Worm (Caenorhabditis elegans): ENCODE results near the gene C29A12.6.
A peak's percentile ranks its signal among the peaks of the same experiment; 100 is the strongest.

C29A12.6 gene

DNA sequence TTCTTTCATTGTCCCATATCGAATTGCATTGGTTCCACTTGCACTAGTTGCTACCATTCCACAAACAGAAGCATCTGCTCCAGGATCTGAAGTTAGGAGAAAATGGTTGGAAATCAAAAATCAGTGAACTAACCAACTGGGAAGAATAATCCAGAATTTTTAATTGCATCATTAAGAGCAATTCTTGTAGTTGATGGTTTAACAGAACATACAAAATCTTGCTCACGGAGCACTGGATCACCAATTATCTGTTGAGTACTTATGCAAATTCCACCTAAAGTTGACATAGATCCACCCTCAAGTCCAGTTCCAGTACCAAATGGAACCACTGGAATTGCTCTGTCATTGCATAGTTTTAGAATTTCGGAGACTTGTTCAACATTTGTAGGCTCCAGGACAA, 42.8 kb downstream of the C29A12.6 start:
- TF ChIP-seq dao-5 (tag; optimal IDR thresholded peaks at IDR 0.05) = no peak
- TF ChIP-seq W03F9.2 (tag; optimal IDR thresholded peaks at IDR 0.05) = no peak
- TF ChIP-seq him-1 (tag; optimal IDR thresholded peaks at IDR 0.05) = no peak

DNA sequence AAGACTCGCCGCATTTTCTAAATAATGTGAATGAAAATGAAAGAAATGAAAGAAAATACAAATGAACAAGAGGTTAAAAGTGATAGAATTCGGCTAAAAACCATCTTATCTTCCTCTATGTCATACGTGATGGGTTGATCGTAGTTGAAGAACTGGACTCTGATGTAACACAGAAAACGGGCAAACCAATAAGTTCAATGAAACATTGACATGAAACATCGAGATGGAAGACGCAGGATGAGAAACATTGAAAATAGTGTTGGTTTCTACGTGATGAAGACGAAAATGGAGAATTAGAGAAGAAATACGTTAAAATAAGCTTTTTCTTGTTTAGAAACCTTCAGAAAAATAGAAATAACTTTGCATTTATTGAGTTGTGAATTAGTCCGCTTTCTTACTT, 44.0 kb downstream of the C29A12.6 start, which contains the start of gene F32D8.12:
F32D8.12 (minus strand) TSS at position 48 of the 400 bp plus-strand sequence.
- TF ChIP-seq him-1 (tag; optimal IDR thresholded peaks at IDR 0.05) (no peak), W03F9.2 (tag; optimal IDR thresholded peaks at IDR 0.05) (no peak), dao-5 (tag; optimal IDR thresholded peaks at IDR 0.05) (no peak)

DNA sequence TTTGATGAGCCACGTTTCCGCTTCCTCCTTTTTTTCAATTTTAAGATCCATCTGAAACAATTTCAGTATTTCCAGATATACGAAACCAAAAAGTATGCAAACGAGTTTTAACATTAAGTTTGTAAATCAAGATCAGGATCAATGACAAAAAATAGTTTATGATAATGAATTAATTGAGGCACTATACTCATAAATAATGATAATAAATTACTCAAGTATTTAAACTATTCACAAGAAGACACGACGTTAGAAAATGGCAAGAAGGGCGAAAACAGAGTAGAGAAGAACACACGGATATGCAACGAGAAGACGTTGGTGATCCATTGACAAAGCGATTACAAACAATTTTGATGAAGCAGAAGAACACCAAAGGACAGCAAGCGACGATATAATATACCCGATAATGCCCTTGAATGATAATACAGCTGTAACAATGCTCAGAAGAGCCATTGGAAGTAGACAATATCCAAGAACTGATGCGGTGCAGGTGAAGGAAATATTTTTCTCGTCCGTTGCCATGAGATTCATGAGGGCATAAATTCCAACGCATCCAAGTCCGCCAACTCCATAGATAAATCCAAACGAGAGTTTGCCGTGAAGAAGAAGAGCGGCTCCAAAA, 46.6 kb downstream of the C29A12.6 start, which contains the start of gene F32D8.4:
F32D8.4 (minus strand) TSS at position 51 of the 619 bp plus-strand sequence.
- TF ChIP-seq dao-5 (tag; optimal IDR thresholded peaks at IDR 0.05) = no peak
- TF ChIP-seq him-1 (tag; optimal IDR thresholded peaks at IDR 0.05) = no peak
- no peak for TF ChIP-seq W03F9.2 (tag; optimal IDR thresholded peaks at IDR 0.05)

DNA sequence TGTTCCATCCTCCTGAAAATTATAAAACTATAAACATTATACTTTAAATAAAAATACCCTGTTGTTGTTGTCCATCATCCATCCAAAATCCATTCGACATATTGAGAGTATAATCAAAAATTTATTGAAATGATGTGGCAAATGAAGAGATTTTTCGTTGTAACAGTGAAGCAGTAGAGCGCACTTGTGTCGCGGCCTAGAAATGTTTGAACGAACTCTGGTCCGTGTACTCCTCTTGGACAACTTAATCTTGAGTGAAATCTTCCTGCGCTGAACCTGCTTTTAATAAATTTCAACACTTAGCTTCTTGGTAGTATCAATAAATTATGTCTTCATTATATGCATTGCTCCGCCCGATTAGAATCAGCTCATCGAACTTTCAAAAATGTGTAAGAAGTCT, 47.6 kb downstream of the C29A12.6 start, which contains the start of the genes F32D8.14 and F32D8.5:
F32D8.14 (minus strand) TSS at position 188 of the 400 bp plus-strand sequence.
F32D8.5 (plus strand) TSS at position 200 of the 400 bp plus-strand sequence.
- TF ChIP-seq W03F9.2 (tag; optimal IDR thresholded peaks at IDR 0.05) = peak; percentile 92
- TF ChIP-seq him-1 (tag; optimal IDR thresholded peaks at IDR 0.05) = peak; percentile 33
- no peak for TF ChIP-seq dao-5 (tag; optimal IDR thresholded peaks at IDR 0.05)

DNA sequence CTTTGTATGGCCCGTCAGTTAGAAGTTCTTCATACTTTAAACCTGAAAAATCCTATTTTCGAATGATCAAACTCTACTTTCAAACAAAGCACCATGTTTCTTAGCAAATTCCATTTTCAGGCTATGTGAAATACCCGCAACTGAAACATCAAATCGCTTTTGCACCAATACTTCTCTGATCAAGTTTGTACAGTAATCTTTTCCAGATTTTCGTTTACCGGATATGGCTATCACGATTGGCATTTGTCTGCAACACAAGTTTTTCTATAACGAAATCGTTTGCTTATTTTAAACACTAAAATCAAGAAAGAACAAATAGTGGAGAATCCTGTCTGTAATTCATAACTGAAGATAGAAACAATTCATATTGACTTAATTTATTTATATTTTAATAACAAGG, 49.3 kb downstream of the C29A12.6 start, which contains the start of gene F32D8.13:
F32D8.13 (minus strand) TSS at position 249 of the 400 bp plus-strand sequence.
- no peak for TF ChIP-seq dao-5 (tag; optimal IDR thresholded peaks at IDR 0.05)
- no peak for TF ChIP-seq him-1 (tag; optimal IDR thresholded peaks at IDR 0.05)
- TF ChIP-seq W03F9.2 (tag; optimal IDR thresholded peaks at IDR 0.05) = no peak

DNA sequence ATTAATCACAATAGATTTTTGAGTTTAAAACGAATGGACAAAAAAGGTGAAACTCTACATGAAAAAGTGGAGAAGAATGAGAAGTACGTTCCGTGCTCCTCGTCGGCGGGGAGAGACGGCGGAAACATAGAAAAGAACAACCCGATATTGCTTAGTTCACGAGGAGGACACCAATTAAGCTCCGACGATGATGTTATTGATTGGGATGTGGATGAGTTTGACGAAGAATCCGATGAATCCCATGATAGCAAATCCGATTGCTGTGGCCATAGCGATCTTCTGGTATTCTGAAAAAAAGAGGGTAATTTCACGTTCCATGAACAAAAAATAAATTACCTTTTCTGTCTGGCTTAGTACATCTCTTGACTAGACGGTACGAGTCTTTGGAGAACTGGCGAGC, 49.7 kb downstream of the C29A12.6 start:
- TF ChIP-seq W03F9.2 (tag; optimal IDR thresholded peaks at IDR 0.05) (no peak), him-1 (tag; optimal IDR thresholded peaks at IDR 0.05) (no peak), dao-5 (tag; optimal IDR thresholded peaks at IDR 0.05) (no peak)

DNA sequence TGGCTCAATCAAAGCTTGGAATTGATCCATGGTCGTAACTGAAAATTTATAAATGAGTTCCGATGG, 49.9 kb downstream of the C29A12.6 start, which contains the start of gene sec-61.G:
sec-61.G (minus strand) TSS at position 38 of the 66 bp plus-strand sequence.
- no peak for TF ChIP-seq him-1 (tag; optimal IDR thresholded peaks at IDR 0.05)

DNA sequence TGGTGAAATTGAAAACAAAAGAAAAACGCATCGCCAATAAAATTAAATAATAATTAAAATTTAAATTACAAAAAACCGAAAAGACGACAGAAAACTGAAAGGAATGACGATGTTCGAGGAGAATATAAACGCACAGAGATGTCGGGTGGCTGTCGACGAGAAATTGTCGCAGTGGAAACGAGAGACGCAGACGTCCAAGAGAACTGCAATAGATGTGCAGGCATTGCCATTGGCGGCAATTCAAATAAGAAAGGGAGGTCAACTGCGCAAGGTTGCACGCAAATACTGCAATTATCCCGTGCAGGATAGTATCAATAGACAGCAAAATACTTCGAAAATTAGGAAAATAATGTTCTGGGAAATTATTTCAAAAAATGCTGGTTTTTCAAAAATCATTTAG, 50.2 kb downstream of the C29A12.6 start:
- TF ChIP-seq him-1 (tag; optimal IDR thresholded peaks at IDR 0.05) = peak; percentile 97
- peak; percentile 97 for TF ChIP-seq W03F9.2 (tag; optimal IDR thresholded peaks at IDR 0.05)
- TF ChIP-seq dao-5 (tag; optimal IDR thresholded peaks at IDR 0.05) = peak; percentile 43

DNA sequence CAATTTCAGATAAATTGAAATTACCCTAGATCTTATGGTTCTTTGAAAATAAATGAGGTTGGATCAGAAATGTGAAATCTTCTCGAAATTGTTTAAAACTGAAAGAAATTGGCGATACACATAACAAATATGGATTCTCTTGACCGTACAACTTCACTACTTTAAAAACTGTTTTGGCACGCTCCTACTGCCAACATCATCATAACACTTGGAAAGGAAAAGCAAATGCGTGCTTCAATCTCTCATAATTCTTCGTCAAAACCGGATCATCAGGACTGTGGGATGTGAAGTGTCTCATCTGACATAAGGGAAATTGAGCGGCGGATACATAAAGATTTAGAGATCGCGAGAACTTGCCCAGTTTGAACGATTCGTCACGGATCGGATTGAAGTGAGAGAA, 51.1 kb downstream of the C29A12.6 start, which contains the start of gene F32D8.7:
F32D8.7 (plus strand) TSS at position 329 of the 400 bp plus-strand sequence.
- TF ChIP-seq dao-5 (tag; optimal IDR thresholded peaks at IDR 0.05) (no peak), him-1 (tag; optimal IDR thresholded peaks at IDR 0.05) (no peak), W03F9.2 (tag; optimal IDR thresholded peaks at IDR 0.05) (no peak)

DNA sequence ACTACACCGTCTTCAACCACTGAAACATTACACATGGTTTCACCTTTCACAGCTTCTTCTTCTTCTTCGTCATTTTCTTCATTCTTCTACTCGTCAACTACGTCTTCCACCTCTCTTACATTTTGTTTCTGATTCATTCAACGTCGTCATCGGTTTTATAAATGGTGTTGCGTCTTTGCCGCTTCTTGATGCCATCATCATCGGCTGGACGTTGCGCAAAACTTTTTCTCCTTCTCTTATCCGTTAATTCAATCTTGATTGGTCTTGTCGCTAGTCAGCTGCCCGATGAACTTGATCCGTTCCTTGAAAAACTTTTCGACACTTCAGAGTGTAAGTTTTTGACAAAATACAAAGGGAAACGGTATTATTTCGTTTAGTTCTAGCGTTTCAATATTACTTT, 51.6 kb downstream of the C29A12.6 start:
- no peak for TF ChIP-seq dao-5 (tag; optimal IDR thresholded peaks at IDR 0.05)
- no peak for TF ChIP-seq W03F9.2 (tag; optimal IDR thresholded peaks at IDR 0.05)
- TF ChIP-seq him-1 (tag; optimal IDR thresholded peaks at IDR 0.05) = no peak

DNA sequence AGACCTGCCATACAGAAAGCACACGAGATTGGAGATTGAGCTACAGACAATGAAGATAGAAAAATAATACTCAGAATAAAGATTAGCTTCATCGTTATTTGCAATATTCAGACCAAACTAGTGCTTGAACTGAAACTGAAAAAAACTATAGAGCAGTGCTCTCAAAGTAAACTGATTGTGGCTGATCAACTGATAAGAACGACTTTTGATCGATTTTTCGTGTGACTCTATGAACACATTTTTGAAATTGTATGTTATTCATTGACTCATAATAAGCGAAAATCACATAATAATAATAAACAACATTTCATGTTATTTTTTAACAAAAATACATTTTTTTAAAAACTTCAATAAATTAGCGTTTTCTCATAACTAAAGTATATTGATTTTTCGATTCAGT, 54.1 kb downstream of the C29A12.6 start, which contains the start of gene spp-16:
spp-16 (minus strand) TSS at position 179 of the 400 bp plus-strand sequence.
- TF ChIP-seq W03F9.2 (tag; optimal IDR thresholded peaks at IDR 0.05) (no peak), dao-5 (tag; optimal IDR thresholded peaks at IDR 0.05) (no peak), him-1 (tag; optimal IDR thresholded peaks at IDR 0.05) (no peak)
